Fruit fly (Drosophila melanogaster) Kc167 (cell line): ENCODE measurements around the gene CG6126.

ENCODE experiments used
- Sin3A ChIP-seq: fragments of >200 bp; optimal IDR thresholded peaks from 2 replicates; lab custom pipeline; 2018; ENCODE audit warnings: missing external identifiers
- ttk ChIP-seq: sonication (Bioruptor generic); optimal IDR thresholded peaks from 2 replicates; lab custom pipeline; 2017; ENCODE audit warnings: missing external identifiers

- no peak for TF ChIP-seq ttk
- no peak for TF ChIP-seq Sin3A (lab: Kevin White, UChicago)
These were observed 35.3 kb upstream of the CG6126 start for dm6 chr3R:16238016-16238710.
